Worm (Caenorhabditis elegans) whole organism, L1 larva: Measurements from ENCODE around the gene ZC196.8.
"Not testable (repeated sequence)": the region's sequence is repeated elsewhere in the genome, so short reads cannot be mapped to it uniquely, and the experiment has no call there.

ENCODE experiments used
- C16A3.4 ChIP-seq: fragments of 150-350 bp; optimal IDR thresholded peaks from 2 replicates; lab custom pipeline; 2014; ENCODE audit warnings: missing biosample characterization, missing genetic modification characterization
- ceh-63 ChIP-seq: fragments of 200-800 bp; sonication (Bioruptor generic); optimal IDR thresholded peaks from 2 replicates; lab custom pipeline; 2018; ENCODE audit warnings: mild to moderate bottlenecking, missing genetic modification characterization, missing compliant biosample characterization
- ceh-8 ChIP-seq: fragments of 200-800 bp; sonication (Bioruptor generic); optimal IDR thresholded peaks from 2 replicates; lab custom pipeline; 2018; ENCODE audit warnings: mild to moderate bottlenecking, missing genetic modification characterization, moderate library complexity, missing compliant biosample characterization
- ces-1 ChIP-seq: fragments of 150-350 bp; optimal IDR thresholded peaks from 2 replicates; lab custom pipeline; 2014; ENCODE audit warnings: missing biosample characterization, missing genetic modification reagents, missing genetic modification characterization
- dsc-1 ChIP-seq: sonication (generic microtip); optimal IDR thresholded peaks from 2 replicates; lab custom pipeline; 2016; ENCODE audit warnings: mild to moderate bottlenecking, missing genetic modification characterization, missing compliant biosample characterization
- elt-2 ChIP-seq: sonication (generic microtip); optimal IDR thresholded peaks from 2 replicates; lab custom pipeline; 2016; ENCODE audit warnings: missing genetic modification characterization, mild to moderate bottlenecking, inconsistent platforms, missing compliant biosample characterization, missing genetic modification reagents
- elt-3 ChIP-seq, 6 experiments: fragments of 150-350 bp in 1 of 6; sonication (generic microtip); optimal IDR thresholded peaks; 2 replicates each; lab custom pipeline; 2017 to 2018; ENCODE audit warnings: missing biosample characterization in 6 of 6, missing genetic modification characterization in 6 of 6, inconsistent platforms in 1 of 6
- ets-5 ChIP-seq: fragments of 200-800 bp; sonication (Bioruptor generic); IDR thresholded peaks from 2 replicates; pipeline ENCODE4 v1.3.6; 2022; ENCODE audit warnings: missing genetic modification characterization, missing compliant biosample characterization
- fkh-10 ChIP-seq: sonication (generic microtip); optimal IDR thresholded peaks from 2 replicates; lab custom pipeline; 2017; ENCODE audit warnings: missing biosample characterization, missing genetic modification reagents, missing genetic modification characterization
- fkh-8 ChIP-seq: sonication (generic microtip); optimal IDR thresholded peaks from 2 replicates; lab custom pipeline; 2016; ENCODE audit warnings: mild to moderate bottlenecking, missing genetic modification characterization, missing compliant biosample characterization
- irx-1 ChIP-seq: sonication (generic microtip); optimal IDR thresholded peaks from 2 replicates; lab custom pipeline; 2016; ENCODE audit warnings: missing genetic modification characterization, missing compliant biosample characterization
- jun-1 ChIP-seq: fragments of 150-350 bp; optimal IDR thresholded peaks from 2 replicates; lab custom pipeline; 2014; ENCODE audit warnings: missing biosample characterization, missing genetic modification reagents, missing genetic modification characterization
- lin-14 ChIP-seq: fragments of 200-800 bp; sonication (Bioruptor generic); optimal IDR thresholded peaks from 2 replicates; lab custom pipeline; 2018; ENCODE audit warnings: mild to moderate bottlenecking, missing genetic modification characterization, moderate library complexity, missing compliant biosample characterization
- lin-15B ChIP-seq: fragments of 150-350 bp; sonication (generic microtip); optimal IDR thresholded peaks from 3 replicates; lab custom pipeline; 2014; ENCODE audit warnings: missing biosample characterization, missing genetic modification characterization
- lin-35 ChIP-seq, 2 experiments: fragments of 150-350 bp; optimal IDR thresholded peaks; 2 replicates each; lab custom pipeline; 2014; ENCODE audit warnings: missing biosample characterization in 2 of 2, missing genetic modification characterization in 2 of 2, missing genetic modification reagents in 2 of 2
- lsy-2 ChIP-seq, 2 experiments: fragments of 150-350 bp; optimal IDR thresholded peaks; 2 replicates each; lab custom pipeline; 2014; ENCODE audit warnings: missing biosample characterization in 2 of 2, missing genetic modification characterization in 2 of 2
- mab-9 ChIP-seq: fragments of 200-800 bp; sonication (Bioruptor generic); IDR thresholded peaks from 2 replicates; pipeline ENCODE4 v1.3.6; 2022; ENCODE audit warnings: missing genetic modification reagents, missing genetic modification characterization, missing compliant biosample characterization
- mdl-1 ChIP-seq, 2 experiments: fragments of 150-350 bp; optimal IDR thresholded peaks; 2 replicates each; lab custom pipeline; 2014 to 2017; ENCODE audit warnings: missing biosample characterization in 2 of 2, missing genetic modification characterization in 2 of 2, inconsistent platforms in 1 of 2
- mef-2 ChIP-seq: fragments of 150-350 bp; optimal IDR thresholded peaks from 2 replicates; lab custom pipeline; 2014; ENCODE audit warnings: missing biosample characterization, missing genetic modification characterization
- nhr-12 ChIP-seq: sonication (generic microtip); optimal IDR thresholded peaks from 2 replicates; lab custom pipeline; 2017; ENCODE audit warnings: missing biosample characterization, missing genetic modification characterization
- nhr-20 ChIP-seq: sonication (generic microtip); optimal IDR thresholded peaks from 2 replicates; lab custom pipeline; 2016; ENCODE audit warnings: mild to moderate bottlenecking, missing genetic modification characterization, missing compliant biosample characterization
- nhr-237 ChIP-seq: fragments of 150-350 bp; optimal IDR thresholded peaks from 2 replicates; lab custom pipeline; 2014; ENCODE audit warnings: missing biosample characterization, missing genetic modification characterization
- nhr-28 ChIP-seq: fragments of 150-350 bp; optimal IDR thresholded peaks from 2 replicates; lab custom pipeline; 2014; ENCODE audit warnings: missing biosample characterization, missing genetic modification characterization
- nhr-71 ChIP-seq: sonication (generic microtip); optimal IDR thresholded peaks from 2 replicates; lab custom pipeline; 2016; ENCODE audit warnings: mild to moderate bottlenecking, missing genetic modification characterization, moderate library complexity, missing compliant biosample characterization
- nhr-76 ChIP-seq: sonication (generic microtip); optimal IDR thresholded peaks from 2 replicates; lab custom pipeline; 2017; ENCODE audit warnings: missing biosample characterization, missing genetic modification characterization
- nhr-84 ChIP-seq: sonication (generic microtip); optimal IDR thresholded peaks from 2 replicates; lab custom pipeline; 2017; ENCODE audit warnings: missing biosample characterization, missing genetic modification characterization
- nhr-85 ChIP-seq: sonication (generic microtip); peaks from one replicate; lab custom pipeline; 2016; ENCODE audit warnings: missing genetic modification characterization, inconsistent platforms, missing compliant biosample characterization
- nhr-90 ChIP-seq: sonication (generic microtip); optimal IDR thresholded peaks from 2 replicates; lab custom pipeline; 2016; ENCODE audit warnings: mild to moderate bottlenecking, missing genetic modification characterization, missing compliant biosample characterization; ENCODE audit not compliant: poor library complexity
- pag-3 ChIP-seq: sonication (generic microtip); optimal IDR thresholded peaks from 2 replicates; lab custom pipeline; 2017; ENCODE audit warnings: missing genetic modification characterization, mild to moderate bottlenecking, missing compliant biosample characterization, antibody characterized with exemption, borderline replicate concordance; ENCODE audit not compliant: insufficient read depth
- pax-3 ChIP-seq: fragments of 200-800 bp; sonication (Bioruptor generic); optimal IDR thresholded peaks from 2 replicates; lab custom pipeline; 2018; ENCODE audit warnings: mild to moderate bottlenecking, missing genetic modification characterization, moderate library complexity, missing compliant biosample characterization
- pqm-1 ChIP-seq: sonication (generic microtip); optimal IDR thresholded peaks from 3 replicates; lab custom pipeline; 2017; ENCODE audit warnings: missing biosample characterization, missing genetic modification characterization
- snpc-4 ChIP-seq: fragments of 150-350 bp; optimal IDR thresholded peaks from 2 replicates; lab custom pipeline; 2014; ENCODE audit warnings: missing biosample characterization, missing genetic modification characterization
- snu-23 ChIP-seq: sonication (generic microtip); optimal IDR thresholded peaks from 2 replicates; lab custom pipeline; 2016; ENCODE audit warnings: missing genetic modification characterization, missing compliant biosample characterization
- swsn-7 ChIP-seq: sonication (generic microtip); optimal IDR thresholded peaks from 2 replicates; lab custom pipeline; 2016; ENCODE audit warnings: missing genetic modification characterization, missing compliant biosample characterization
- tlp-1 ChIP-seq: fragments of 150-350 bp; optimal IDR thresholded peaks from 2 replicates; lab custom pipeline; 2014; ENCODE audit warnings: missing biosample characterization, missing genetic modification characterization
- unc-130 ChIP-seq: fragments of 150-350 bp; optimal IDR thresholded peaks from 2 replicates; lab custom pipeline; 2017; ENCODE audit warnings: missing biosample characterization, missing genetic modification characterization, inconsistent platforms
- unc-30 ChIP-seq: sonication (generic microtip); optimal IDR thresholded peaks from 2 replicates; lab custom pipeline; 2017; ENCODE audit warnings: missing biosample characterization, missing genetic modification characterization
- unc-86 ChIP-seq: sonication (generic microtip); optimal IDR thresholded peaks from 2 replicates; lab custom pipeline; 2016; ENCODE audit warnings: missing genetic modification characterization, missing compliant biosample characterization
- unc-98 ChIP-seq: fragments of 200-800 bp; sonication (Bioruptor generic); IDR thresholded peaks from 2 replicates; pipeline ENCODE4 v1.3.6; 2022; ENCODE audit warnings: missing genetic modification characterization, missing compliant biosample characterization
- zag-1 ChIP-seq: fragments of 150-350 bp; optimal IDR thresholded peaks from 2 replicates; lab custom pipeline; 2014; ENCODE audit warnings: missing biosample characterization, missing genetic modification characterization

ZC196.8 gene

ce11 chrV:8722160-8722559 lies at the start of gene ZC196.8:
TSS of gene ZC196.8 (minus strand) at chrV:8722260.
- TF ChIP-seq ces-1 (GFP tag; lab: Kevin White, UChicago); nhr-71; snu-23 (GFP tag; lab: Kevin White, UChicago): not testable (repeated sequence)
- TF ChIP-seq, all 84 proteins: peak for 0; not testable (repeated sequence) for 84

DNA sequence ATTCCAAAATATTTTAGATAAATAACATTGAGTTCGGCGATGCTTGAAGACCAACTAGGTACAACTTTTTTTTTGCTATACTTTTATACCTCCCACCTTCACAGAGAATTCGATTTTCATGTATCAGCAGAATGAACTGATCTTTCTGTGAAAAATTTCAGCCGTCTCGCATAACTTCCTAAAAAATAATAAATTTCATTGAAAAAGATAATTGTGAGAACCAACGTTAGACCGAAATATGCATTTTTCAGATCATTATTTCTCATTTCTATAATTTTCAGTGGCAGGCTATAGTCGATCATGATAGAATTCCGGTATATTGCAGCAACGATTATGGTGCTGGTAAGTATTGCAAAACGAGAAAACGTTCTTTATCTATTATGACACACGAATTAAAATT lies 49.5 kb upstream of the ZC196.8 start, which contains the start of gene srx-115:
srx-115 (plus strand) TSS at position 301 of the 400 bp plus-strand sequence.
- TF ChIP-seq lsy-2 (tag; optimal IDR thresholded peaks at IDR 0.05; lab: Kevin White, UChicago) (no peak), nhr-12 (tag; lab: Kevin White, UChicago) (no peak), nhr-76 (no peak), unc-130 (no peak), unc-86 (no peak), pag-3 (tag; lab: Kevin White, UChicago) (no peak), dsc-1 (tag; lab: Kevin White, UChicago) (no peak), ets-5 (no peak), mef-2 (tag; lab: Kevin White, UChicago) (no peak), irx-1 (no peak), ceh-63 (no peak), mab-9 (GFP tag; lab: Robert Waterston, UW) (no peak), C16A3.4 (tag; lab: Kevin White, UChicago) (no peak), snpc-4 (tag; lab: Kevin White, UChicago) (no peak), fkh-10 (GFP tag; lab: Kevin White, UChicago) (no peak), nhr-237 (tag; lab: Kevin White, UChicago) (no peak), tlp-1 (tag; lab: Kevin White, UChicago) (no peak), nhr-84 (tag; lab: Kevin White, UChicago) (no peak)

DNA sequence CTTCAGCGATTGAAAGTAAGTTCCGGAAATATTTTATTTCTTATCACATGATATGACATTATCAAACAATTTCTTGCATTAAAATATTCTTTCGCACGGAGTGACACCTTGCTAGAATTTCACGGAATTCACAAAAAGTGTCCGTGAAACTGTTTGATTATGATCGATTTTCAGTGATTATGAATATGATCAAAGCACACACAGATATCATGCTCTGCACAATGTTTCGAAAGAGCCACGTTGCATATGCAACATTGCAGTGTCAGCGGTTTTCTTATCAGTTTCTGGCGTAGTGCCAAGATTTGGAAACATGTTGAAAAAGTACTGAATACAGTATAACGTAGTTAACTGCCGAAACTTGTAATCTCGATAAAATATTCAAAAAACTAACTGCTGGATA lies 47.1 kb upstream of the ZC196.8 start:
- TF ChIP-seq lsy-2 (tag; optimal IDR thresholded peaks at IDR 0.05; lab: Kevin White, UChicago) (no peak), unc-86 (no peak), unc-30 (tag; lab: Kevin White, UChicago) (no peak), elt-3 (tag; optimal IDR thresholded peaks at IDR 0.05; lab: Kevin White, UChicago) (no peak), lin-15B (tag; lab: Kevin White, UChicago) (no peak), nhr-20 (tag; lab: Kevin White, UChicago) (peak; percentile 44), nhr-28 (no peak), jun-1 (peak; percentile 32), swsn-7 (tag; lab: Kevin White, UChicago) (no peak), lin-35 (GFP tag; optimal IDR thresholded peaks at IDR 0.05; lab: Kevin White, UChicago) (peak in 1 of 2 experiments; percentile 42), elt-2 (tag; lab: Kevin White, UChicago) (peak; percentile 99), mdl-1 (tag; optimal IDR thresholded peaks at IDR 0.05; lab: Kevin White, UChicago) (peak in 1 of 2 experiments; percentile 4), nhr-71 (peak; percentile 39), tlp-1 (tag; lab: Kevin White, UChicago) (peak; percentile 15), nhr-237 (tag; lab: Kevin White, UChicago) (no peak), fkh-8 (tag; lab: Kevin White, UChicago) (no peak)

DNA sequence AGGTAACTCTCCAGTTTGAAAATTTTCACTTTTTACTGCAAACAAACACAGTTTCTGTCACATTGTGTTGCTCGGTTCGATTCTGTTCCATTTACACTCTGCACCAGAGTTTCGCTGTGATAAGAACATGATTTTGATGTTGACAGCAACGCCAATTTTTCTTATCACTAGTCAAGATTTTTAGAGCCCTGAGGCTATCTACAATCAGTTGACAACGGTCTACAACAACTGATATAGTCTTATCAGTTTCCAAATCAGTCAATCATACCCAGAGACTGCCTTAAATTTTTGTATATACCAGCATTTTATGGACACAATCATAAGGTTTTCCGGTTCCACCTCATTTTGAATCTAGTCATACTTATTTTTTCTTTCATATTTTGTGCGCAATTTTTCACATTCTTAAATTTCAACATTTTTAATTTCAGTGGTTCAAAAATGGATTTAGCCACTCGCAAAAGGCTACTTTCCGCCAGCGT lies 46.5 kb upstream of the ZC196.8 start, which contains the start of gene B0507.3:
B0507.3 (plus strand) TSS at position 429 of the 479 bp plus-strand sequence.
- TF ChIP-seq pax-3 (tag; lab: Kevin White, UChicago) (peak; percentile 13), tlp-1 (tag; lab: Kevin White, UChicago) (peak; percentile 86), nhr-20 (tag; lab: Kevin White, UChicago) (peak; percentile 15), jun-1 (peak; percentile 76), fkh-10 (GFP tag; lab: Kevin White, UChicago) (no peak), elt-2 (tag; lab: Kevin White, UChicago) (peak; percentile 100), lin-35 (GFP tag; optimal IDR thresholded peaks at IDR 0.05; lab: Kevin White, UChicago) (peak in 1 of 2 experiments; percentile 68), lin-14 (GFP tag; lab: Kevin White, UChicago) (peak; percentile 40), zag-1 (no peak), nhr-90 (peak; percentile 34), mdl-1 (tag; optimal IDR thresholded peaks at IDR 0.05; lab: Kevin White, UChicago) (peak in 1 of 2 experiments; percentile 20), unc-98 (no peak), nhr-71 (peak; percentile 29), lsy-2 (tag; optimal IDR thresholded peaks at IDR 0.05; lab: Kevin White, UChicago) (peak in 1 of 2 experiments; percentile 21), ceh-8 (GFP tag; lab: Kevin White, UChicago) (no peak), nhr-85 (tag; lab: Kevin White, UChicago) (no peak), pqm-1 (tag; lab: Kevin White, UChicago) (peak; percentile 96)
- TF ChIP-seq, all 84 proteins: peak for 12
